Worm (Caenorhabditis elegans): Measurements from ENCODE around the gene C07G1.7.

DNA sequence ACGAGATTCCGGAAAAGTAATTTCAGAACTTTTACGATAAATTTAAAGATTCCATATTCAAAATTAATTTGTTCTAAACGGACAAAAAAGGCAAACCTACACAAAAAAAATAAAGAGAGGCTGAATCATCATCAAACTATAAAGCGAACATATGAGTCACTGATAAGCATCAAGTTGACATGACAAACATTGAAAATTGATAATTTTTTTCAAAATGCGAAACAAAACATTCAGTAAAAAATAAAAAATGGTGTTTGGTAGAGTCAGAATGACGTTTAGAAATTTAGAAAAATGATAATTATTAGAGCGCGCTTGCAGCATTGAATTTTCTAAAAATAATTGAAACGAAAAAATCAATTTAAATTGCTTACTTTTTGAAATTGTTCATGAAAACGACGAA is 11.8 kb downstream of the C07G1.7 start:
- TF ChIP-seq zfh-2 (GFP tag; conservative IDR thresholded peaks at IDR 0.05) (no peak), attf-6 (GFP tag; IDR thresholded peaks at IDR 0.05) (no peak), K12H6.12 (tag; optimal IDR thresholded peaks at IDR 0.05) (no peak), dpff-1 (tag; optimal IDR thresholded peaks at IDR 0.05) (no peak), snpc-4 (GFP tag; optimal IDR thresholded peaks at IDR 0.05) (no peak), snpc-4 (tag; optimal IDR thresholded peaks at IDR 0.05) (no peak), Y79H2A.3 (GFP tag; conservative IDR thresholded peaks at IDR 0.05) (no peak), madf-10 (tag; optimal IDR thresholded peaks at IDR 0.05) (no peak)
